Worm (Caenorhabditis elegans) whole organism, L2 larva: ENCODE results near the gene ZC13.1.

Source experiments
- ceh-16 ChIP-seq: fragments of 150-350 bp; optimal IDR thresholded peaks from 2 replicates; lab custom pipeline; 2014; ENCODE audit warnings: missing biosample characterization, missing genetic modification characterization
- nhr-12 ChIP-seq: fragments of 150-350 bp; optimal IDR thresholded peaks from 2 replicates; lab custom pipeline; 2014; ENCODE audit warnings: missing biosample characterization, missing genetic modification characterization
- nhr-77 ChIP-seq: fragments of 150-350 bp; optimal IDR thresholded peaks from 2 replicates; lab custom pipeline; 2014; ENCODE audit warnings: missing biosample characterization, missing genetic modification characterization
- snpc-4 ChIP-seq: fragments of 150-350 bp; optimal IDR thresholded peaks from 2 replicates; lab custom pipeline; 2014; ENCODE audit warnings: missing biosample characterization, missing genetic modification characterization

DNA sequence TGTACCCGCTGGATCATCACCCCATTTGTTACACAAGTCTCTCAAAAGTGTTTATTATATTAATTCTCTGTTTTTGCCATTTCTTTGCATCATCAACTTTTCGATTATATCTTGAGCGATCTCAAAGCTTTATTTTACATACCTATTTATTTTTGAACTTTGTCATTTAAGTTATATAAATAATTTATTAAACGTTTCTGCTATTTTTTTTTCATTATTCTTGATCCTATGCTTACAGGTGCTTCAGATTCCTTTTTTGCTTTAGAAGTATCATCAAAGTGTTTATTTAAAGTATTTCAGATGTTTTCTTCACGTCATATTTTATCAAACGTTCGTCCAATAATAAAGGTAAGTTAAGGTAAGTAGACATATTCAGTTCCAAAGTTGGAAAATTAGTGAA lies 41.1 kb downstream of the ZC13.1 start, which contains the start of gene F35H12.5:
- TF ChIP-seq nhr-12 (tag; lab: Kevin White, UChicago) (no peak), snpc-4 (no peak), nhr-77 (tag; lab: Kevin White, UChicago) (no peak), ceh-16 (no peak)
